Worm (Caenorhabditis elegans): ENCODE results near the gene gad-3.
A peak's percentile ranks its signal among the peaks of the same experiment; 100 is the strongest.

DNA sequence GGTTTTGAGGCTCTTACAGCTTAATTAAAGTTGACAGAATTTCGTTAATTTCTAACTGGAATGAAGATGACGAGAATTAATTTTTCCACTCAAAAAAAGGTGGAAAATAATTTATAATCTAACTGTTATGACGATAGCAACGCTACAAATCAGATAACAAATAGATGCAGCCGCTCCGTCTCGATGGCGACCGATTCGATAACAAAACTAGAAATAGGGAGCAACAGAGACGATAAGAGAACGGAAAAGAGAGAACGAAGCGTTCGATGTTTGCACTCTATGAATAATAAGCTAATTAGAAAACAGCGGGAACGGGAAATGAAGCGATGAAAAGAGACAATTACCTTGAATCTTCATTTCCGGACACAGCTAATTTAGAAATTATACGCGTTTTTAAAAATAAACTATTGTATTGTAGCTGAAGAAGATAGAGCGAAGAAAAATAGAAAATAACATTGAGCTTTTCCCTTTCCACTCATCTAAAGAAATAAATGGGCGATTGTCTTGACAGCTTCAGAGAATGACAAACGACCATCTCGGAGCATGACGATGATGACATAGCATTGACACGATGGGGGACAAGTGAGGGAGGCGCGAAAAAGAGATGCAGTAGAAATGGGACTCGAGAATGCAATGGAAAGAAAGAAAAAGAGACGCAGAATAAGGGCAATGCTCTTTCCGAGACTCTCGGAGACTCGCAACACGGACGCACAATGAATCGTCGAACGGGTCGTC lies 46.0 kb upstream of the gad-3 start:
- no peak for TF ChIP-seq ama-1 (optimal IDR thresholded peaks at IDR 0.05)
- no peak for TF ChIP-seq F13C5.2 (tag; optimal IDR thresholded peaks at IDR 0.05)
- TF ChIP-seq tbx-11 (GFP tag; IDR thresholded peaks at IDR 0.05), result 0 out of 2 replicates have a peak, but pooled peaks have one; percentile 32
- no peak for TF ChIP-seq sea-1 (GFP tag; conservative IDR thresholded peaks at IDR 0.05)
- no peak for TF ChIP-seq flt-1 (GFP tag; IDR thresholded peaks at IDR 0.05)
- TF ChIP-seq scrt-1 (GFP tag; IDR thresholded peaks at IDR 0.05), result no peak
- no peak for TF ChIP-seq pes-1 (GFP tag; IDR thresholded peaks at IDR 0.05)
- TF ChIP-seq aly-1 (tag; optimal IDR thresholded peaks at IDR 0.05), result no peak
- TF ChIP-seq tra-4 (tag; optimal IDR thresholded peaks at IDR 0.05), result no peak
- no peak for TF ChIP-seq hnd-1 (tag; optimal IDR thresholded peaks at IDR 0.05)
- TF ChIP-seq ceh-36 (tag; optimal IDR thresholded peaks at IDR 0.05), result no peak
- TF ChIP-seq hmg-4 (GFP tag; optimal IDR thresholded peaks at IDR 0.05), result no peak
- no peak for TF ChIP-seq ets-7 (tag; optimal IDR thresholded peaks at IDR 0.05)
- TF ChIP-seq tbx-37 (GFP tag; conservative IDR thresholded peaks at IDR 0.05), result no peak
